Fruit fly (Drosophila melanogaster) whole organism, pupa: Measurements from ENCODE around the gene Syx1A.

Experiments
- CG12605 ChIP-seq: fragments of 200-800 bp; sonication (Bioruptor generic); IDR thresholded peaks from 2 replicates; pipeline ENCODE4 v1.3.6; 2022; ENCODE audit warnings: missing biosample characterization, missing genetic modification characterization
- CG13204 ChIP-seq: fragments of 200-800 bp; sonication (Bioruptor generic); optimal IDR thresholded peaks from 2 replicates; lab custom pipeline; 2018; ENCODE audit warnings: missing biosample characterization, mild to moderate bottlenecking, missing genetic modification characterization, moderate library complexity
- CG14655 ChIP-seq: fragments of 200-800 bp; sonication (Bioruptor generic); optimal IDR thresholded peaks from 3 replicates; lab custom pipeline; 2017; ENCODE audit warnings: mild to moderate bottlenecking, missing biosample characterization, missing genetic modification reagents, missing genetic modification characterization
- CG4496 ChIP-seq: fragments of 200-800 bp; sonication (Bioruptor generic); IDR thresholded peaks from 3 replicates; pipeline ENCODE4 v1.3.6; 2022; ENCODE audit warnings: missing biosample characterization, missing genetic modification characterization
- D1 ChIP-seq: fragments of 200-800 bp; sonication (Bioruptor generic); optimal IDR thresholded peaks from 2 replicates; lab custom pipeline; 2018; ENCODE audit warnings: missing biosample characterization, mild to moderate bottlenecking, missing genetic modification characterization, moderate library complexity
- EcR ChIP-seq: fragments of 200-800 bp; sonication (Bioruptor generic); optimal IDR thresholded peaks from 3 replicates; lab custom pipeline; 2019; ENCODE audit warnings: missing biosample characterization, missing genetic modification characterization, mild to moderate bottlenecking, moderate library complexity, missing genetic modification reagents
- Pif1A ChIP-seq: fragments of 200-800 bp; sonication (Bioruptor generic); optimal IDR thresholded peaks from 3 replicates; lab custom pipeline; 2016; ENCODE audit warnings: missing biosample characterization, missing genetic modification characterization
- Snoo ChIP-seq: fragments of 200-800 bp; sonication (Bioruptor generic); optimal IDR thresholded peaks from 3 replicates; lab custom pipeline; 2017; ENCODE audit warnings: missing biosample characterization, mild to moderate bottlenecking, missing genetic modification characterization, inconsistent platforms
- rn ChIP-seq: fragments of 200-800 bp; sonication (Bioruptor generic); IDR thresholded peaks from 2 replicates; pipeline ENCODE4 v1.3.6; 2022; ENCODE audit warnings: missing biosample characterization, missing genetic modification characterization

dm6 chr3R:24058041-24058440 lies 47.5 kb downstream of the Syx1A start, which contains the start of gene SMC1:
- TF ChIP-seq rn (no peak), CG12605 (GFP tag; lab: Robert Waterston, UW) (no peak), CG14655 (no peak), CG13204 (GFP tag; lab: Kevin White, UChicago) (no peak), EcR (GFP tag; lab: Kevin White, UChicago) (no peak), Snoo (tag; lab: Kevin White, UChicago) (no peak), CG4496 (GFP tag; lab: Robert Waterston, UW) (no peak), D1 (tag; lab: Kevin White, UChicago) (no peak), Pif1A (GFP tag; lab: Kevin White, UChicago) (no peak)
